Worm (Caenorhabditis elegans) whole organism, L3 larva: Measurements from ENCODE around the gene W01D2.1.

ENCODE experiments used
- ama-1 ChIP-seq: fragments of 150-350 bp; optimal IDR thresholded peaks from 2 replicates; lab custom pipeline; 2018
- lin-39 ChIP-seq: fragments of 150-350 bp; optimal IDR thresholded peaks from 2 replicates; lab custom pipeline; 2018; ENCODE audit warnings: missing biosample characterization, missing genetic modification reagents, missing genetic modification characterization
- nhr-11 ChIP-seq: fragments of 150-350 bp; optimal IDR thresholded peaks from 2 replicates; lab custom pipeline; 2014; ENCODE audit warnings: missing biosample characterization, missing genetic modification characterization
- nhr-12 ChIP-seq: fragments of 150-350 bp; optimal IDR thresholded peaks from 2 replicates; lab custom pipeline; 2014; ENCODE audit warnings: missing biosample characterization, missing genetic modification characterization
- nhr-28 ChIP-seq: fragments of 150-350 bp; optimal IDR thresholded peaks from 2 replicates; lab custom pipeline; 2014; ENCODE audit warnings: missing biosample characterization, missing genetic modification characterization
- nhr-76 ChIP-seq: fragments of 150-350 bp; sonication (generic microtip); optimal IDR thresholded peaks from 5 replicates; lab custom pipeline; 2014; ENCODE audit warnings: missing biosample characterization, missing genetic modification characterization
- pqm-1 ChIP-seq: fragments of 150-350 bp; optimal IDR thresholded peaks from 2 replicates; lab custom pipeline; 2017; ENCODE audit warnings: missing biosample characterization, missing genetic modification characterization, inconsistent platforms
- tbx-2 ChIP-seq: sonication (generic microtip); optimal IDR thresholded peaks from 2 replicates; lab custom pipeline; 2016; ENCODE audit warnings: mild to moderate bottlenecking, missing genetic modification characterization, missing compliant biosample characterization
- unc-62 ChIP-seq: fragments of 150-350 bp; sonication (generic microtip); optimal IDR thresholded peaks from 4 replicates; lab custom pipeline; 2014; ENCODE audit warnings: missing biosample characterization, missing genetic modification reagents, missing genetic modification characterization
- zag-1 ChIP-seq: fragments of 150-350 bp; optimal IDR thresholded peaks from 2 replicates; lab custom pipeline; 2014; ENCODE audit warnings: missing biosample characterization, missing genetic modification characterization

DNA sequence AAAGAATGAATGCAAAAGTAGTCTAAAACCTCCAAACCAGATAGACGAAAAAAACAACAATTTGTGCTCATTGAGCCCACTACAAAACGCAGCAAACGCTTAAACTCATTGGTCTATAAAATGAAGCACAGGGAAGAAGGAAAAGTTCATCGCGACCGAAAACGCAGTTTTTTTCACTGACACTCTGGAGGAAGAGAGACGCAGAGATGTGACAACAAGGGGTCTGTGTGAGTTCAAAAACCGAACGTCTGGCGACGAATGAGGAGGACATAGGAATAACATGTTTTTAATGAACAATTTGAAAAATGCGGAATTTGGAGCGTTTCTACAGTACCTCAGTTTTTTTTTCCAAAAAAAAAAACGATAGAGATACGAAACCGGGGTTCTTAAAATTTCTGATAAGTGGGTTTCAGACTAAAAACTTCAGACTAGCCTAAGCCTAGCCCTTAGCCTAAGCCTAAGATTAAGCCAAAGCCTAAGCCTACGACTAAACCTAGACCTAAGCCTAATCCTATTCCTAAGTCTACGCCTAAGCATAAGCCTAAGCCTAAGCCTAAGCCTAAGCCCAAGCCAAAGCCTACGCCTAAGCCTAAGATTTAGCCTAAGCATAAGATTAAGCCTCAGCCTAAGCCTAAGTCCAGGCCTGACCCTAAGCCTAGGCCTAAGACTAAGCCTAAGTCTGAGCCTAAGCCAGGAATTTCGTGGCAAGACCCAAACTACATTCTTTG, 4.1 kb downstream of the W01D2.1 start:
- TF ChIP-seq nhr-12 (tag; lab: Kevin White, UChicago) (no peak), ama-1 (no peak), tbx-2 (tag; lab: Kevin White, UChicago) (no peak), pqm-1 (peak; percentile 30), nhr-11 (no peak), unc-62 (no peak), nhr-76 (no peak), nhr-28 (no peak), zag-1 (tag; lab: Kevin White, UChicago) (no peak), lin-39 (tag; lab: Kevin White, UChicago) (no peak)
